Fruit fly (Drosophila melanogaster) whole organism, adult: ENCODE results near the gene Ge-1.

Experiments used
- Clk ChIP-seq: fragments of 200-800 bp; sonication (Bioruptor generic); optimal IDR thresholded peaks from 2 replicates; lab custom pipeline; 2017; ENCODE audit warnings: missing biosample characterization, missing genetic modification characterization
- Crg-1 ChIP-seq: fragments of 200-800 bp; sonication (Bioruptor generic); optimal IDR thresholded peaks from 2 replicates; lab custom pipeline; 2016; ENCODE audit warnings: missing biosample characterization, missing genetic modification characterization
- Hr96 ChIP-seq: fragments of 200-800 bp; sonication (Bioruptor generic); optimal IDR thresholded peaks from 2 replicates; lab custom pipeline; 2016; ENCODE audit warnings: missing biosample characterization, missing genetic modification characterization
- bab1 ChIP-seq: fragments of 200-800 bp; sonication (Bioruptor generic); optimal IDR thresholded peaks from 3 replicates; lab custom pipeline; 2019; ENCODE audit warnings: missing biosample characterization, mild to moderate bottlenecking, missing genetic modification characterization, moderate library complexity
- cic ChIP-seq: fragments of 200-800 bp; sonication (Bioruptor generic); optimal IDR thresholded peaks from 2 replicates; lab custom pipeline; 2017; ENCODE audit warnings: missing biosample characterization, mild to moderate bottlenecking, missing genetic modification characterization, moderate library complexity
- cnc ChIP-seq, 2 experiments: fragments of >200 bp; optimal IDR thresholded peaks; 2 replicates each; lab custom pipeline; 2017
- kay ChIP-seq: fragments of 200-800 bp; sonication (Bioruptor generic); peaks from one replicate; lab custom pipeline; 2016; ENCODE audit warnings: missing biosample characterization, missing genetic modification characterization, borderline replicate concordance

DNA sequence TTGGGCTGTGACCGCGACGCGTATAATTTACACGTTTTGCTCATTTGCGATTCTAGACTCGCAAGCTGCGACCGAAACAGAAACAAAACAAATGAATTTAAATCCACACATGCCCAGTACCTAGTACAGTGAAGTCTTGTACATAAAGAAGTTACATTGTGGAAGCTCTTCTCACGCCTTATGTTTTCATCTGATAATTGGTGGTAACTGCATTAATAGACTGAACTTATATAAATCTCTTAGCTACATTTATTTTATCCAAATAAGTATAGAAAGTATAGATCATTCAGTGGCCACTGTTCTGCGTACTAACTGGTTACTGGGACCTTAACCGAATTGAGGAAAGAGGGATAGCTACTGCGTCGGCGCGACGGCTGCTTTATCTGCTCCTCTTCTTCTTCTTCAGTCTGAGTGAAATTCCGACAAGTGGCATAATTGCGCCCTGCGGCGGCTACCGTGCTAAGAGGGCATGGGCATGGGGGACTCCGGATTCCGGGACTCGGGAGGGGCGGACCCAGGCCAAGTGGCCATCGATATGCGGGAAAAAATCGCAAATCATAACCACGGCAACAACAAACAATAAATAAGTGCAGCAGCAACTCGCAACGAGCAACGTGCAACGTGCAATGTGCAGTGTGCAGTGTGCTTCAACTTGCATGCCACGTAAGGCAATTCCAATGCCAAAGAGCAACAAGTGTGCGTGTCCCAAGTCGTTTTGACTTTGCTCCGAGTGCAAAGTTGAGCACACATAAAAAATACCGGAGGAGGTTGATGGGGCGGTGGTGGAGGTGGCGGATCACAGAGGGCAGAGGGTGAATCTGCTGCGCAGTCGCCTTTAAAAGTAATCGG is 48.8 kb downstream of the Ge-1 start:
- TF ChIP-seq bab1 (GFP tag; lab: Kevin White, UChicago) = no peak
- no peak for TF ChIP-seq cnc (optimal IDR thresholded peaks at IDR 0.05; lab: Kevin White, UChicago)
- no peak for TF ChIP-seq Clk (GFP tag; lab: Kevin White, UChicago)
- TF ChIP-seq kay = no peak
- TF ChIP-seq cic (GFP tag; lab: Kevin White, UChicago) = no peak
- TF ChIP-seq Crg-1 (GFP tag; lab: Kevin White, UChicago) = no peak
- no peak for TF ChIP-seq Hr96 (GFP tag; lab: Kevin White, UChicago)
